Fruit fly (Drosophila melanogaster): ENCODE data around the gene Gr22d.

DNA sequence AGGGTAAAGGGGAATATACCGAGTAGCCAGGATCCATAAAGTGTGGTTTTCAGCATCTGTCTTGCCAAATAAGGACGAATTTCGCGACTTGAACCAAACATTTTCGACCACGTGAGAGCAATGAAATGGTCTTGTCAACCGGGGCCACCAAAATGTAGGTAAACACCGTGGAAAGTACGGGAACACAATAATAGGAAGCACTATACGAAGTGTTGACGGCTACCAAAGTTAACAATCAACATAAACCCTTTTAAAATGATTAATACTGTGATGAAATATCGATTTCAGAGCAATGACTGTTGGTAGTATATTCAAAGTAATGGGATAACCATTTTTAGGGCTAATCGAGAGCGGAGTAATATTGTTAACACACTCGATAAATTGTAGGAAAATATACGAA lies 3.0 kb upstream of the Gr22d start, which contains the start of gene Gr22b:
- TF ChIP-seq EcR (GFP tag; optimal IDR thresholded peaks at IDR 0.05) = no peak
- TF ChIP-seq CG12605 (GFP tag; IDR thresholded peaks at IDR 0.05) = no peak
- no peak for TF ChIP-seq CG13204 (GFP tag; optimal IDR thresholded peaks at IDR 0.05)
- TF ChIP-seq CG9948 (tag; optimal IDR thresholded peaks at IDR 0.05) = no peak
- TF ChIP-seq Pif1A (GFP tag; optimal IDR thresholded peaks at IDR 0.05) = no peak
- no peak for TF ChIP-seq CG4496 (GFP tag; IDR thresholded peaks at IDR 0.05)
